Worm (Caenorhabditis elegans): Measurements from ENCODE around the gene srv-7.
A peak's percentile ranks its signal among the peaks of the same experiment; 100 is the strongest.

The srv-7 gene

ce11 chrX:5653813-5654212, 6.0 kb upstream of the srv-7 start, which contains the start of gene T22B7.7 (continued):
- TF ChIP-seq tag-97 (GFP tag; IDR thresholded peaks at IDR 0.05), result no peak
- no peak for TF ChIP-seq ceh-44 (GFP tag; IDR thresholded peaks at IDR 0.05)
- TF ChIP-seq attf-4 (tag; optimal IDR thresholded peaks at IDR 0.05), result no peak
- TF ChIP-seq snpc-1.2 (GFP tag; IDR thresholded peaks at IDR 0.05), result no peak
- TF ChIP-seq ztf-7 (tag; optimal IDR thresholded peaks at IDR 0.05), result no peak
- no peak for TF ChIP-seq R02D3.7 (tag; optimal IDR thresholded peaks at IDR 0.05)
- TF ChIP-seq madf-9 (GFP tag; conservative IDR thresholded peaks at IDR 0.05), result no peak
- TF ChIP-seq dmd-8 (GFP tag; IDR thresholded peaks at IDR 0.05), result no peak
- no peak for TF ChIP-seq ceh-32 (tag; optimal IDR thresholded peaks at IDR 0.05; ENCODE audit: poor library complexity)
- TF ChIP-seq pqm-1 (tag; optimal IDR thresholded peaks at IDR 0.05), result peak; percentile 42
- TF ChIP-seq lin-1 (GFP tag; IDR thresholded peaks at IDR 0.05), result no peak
- no peak for TF ChIP-seq duxl-1 (tag; optimal IDR thresholded peaks at IDR 0.05; ENCODE audit: poor library complexity)
- no peak for TF ChIP-seq daf-19 (GFP tag; conservative IDR thresholded peaks at IDR 0.05)
- no peak for TF ChIP-seq nhr-25 (tag; optimal IDR thresholded peaks at IDR 0.05; ENCODE audit: borderline replicate concordance, insufficient read depth)
- peak in 1 of 2 experiments; percentile 57 for TF ChIP-seq hif-1 (tag; optimal IDR thresholded peaks at IDR 0.05)
- TF ChIP-seq ceh-82 (tag; optimal IDR thresholded peaks at IDR 0.05), result no peak
- no peak for TF ChIP-seq spr-1 (tag; optimal IDR thresholded peaks at IDR 0.05)
- TF ChIP-seq Y5F2A.4 (GFP tag; optimal IDR thresholded peaks at IDR 0.05), result no peak
- no peak for TF ChIP-seq ceh-20 (GFP tag; IDR thresholded peaks at IDR 0.05)
- TF ChIP-seq unc-39 (tag; optimal IDR thresholded peaks at IDR 0.05), result no peak
- no peak for TF ChIP-seq Y105C5A.15 (GFP tag; IDR thresholded peaks at IDR 0.05)
- TF ChIP-seq zip-2 (tag; optimal IDR thresholded peaks at IDR 0.05), result no peak
- TF ChIP-seq aly-2 (tag; optimal IDR thresholded peaks at IDR 0.05), result no peak
- TF ChIP-seq daf-16 (GFP tag; optimal IDR thresholded peaks at IDR 0.05), result peak in 1 of 2 experiments; percentile 97
- peak; percentile 83 for TF ChIP-seq daf-16 (tag; optimal IDR thresholded peaks at IDR 0.05)
- TF ChIP-seq dve-1 (tag; optimal IDR thresholded peaks at IDR 0.05; ENCODE audit: insufficient read depth), result peak; percentile 64
- TF ChIP-seq nhr-77 (tag; optimal IDR thresholded peaks at IDR 0.05), result peak; percentile 3
- TF ChIP-seq nhr-42 (GFP tag; IDR thresholded peaks at IDR 0.05), result no peak
- no peak for TF ChIP-seq lin-29 (GFP tag; IDR thresholded peaks at IDR 0.05)
- TF ChIP-seq dmd-6 (GFP tag; IDR thresholded peaks at IDR 0.05), result peak; percentile 96
- no peak for TF ChIP-seq zfp-2 (tag; optimal IDR thresholded peaks at IDR 0.05)

ce11 chrX:5646951-5647423, 797 bp downstream of the srv-7 start, which contains the start of gene T22B7.3:
T22B7.3 (plus strand) TSS chrX:5647373.
- TF ChIP-seq spr-3 (GFP tag; optimal IDR thresholded peaks at IDR 0.05) (no peak), zip-11 (GFP tag; IDR thresholded peaks at IDR 0.05) (no peak), nhr-48 (tag; optimal IDR thresholded peaks at IDR 0.05) (peak; percentile 61), ztf-11 (tag; optimal IDR thresholded peaks at IDR 0.05) (no peak), php-3 (GFP tag; IDR thresholded peaks at IDR 0.05) (0 out of 2 replicates have a peak, but pooled peaks have one; percentile 33)

- TF ChIP-seq nhr-25 (tag; optimal IDR thresholded peaks at IDR 0.05; ENCODE audit: borderline replicate concordance, insufficient read depth) (no peak), mdl-1 (tag; optimal IDR thresholded peaks at IDR 0.05) (peak; percentile 49 to 87), unc-39 (tag; optimal IDR thresholded peaks at IDR 0.05) (no peak), F49E8.2 (tag; optimal IDR thresholded peaks at IDR 0.05; ENCODE audit: borderline replicate concordance) (no peak), hlh-30 (tag; optimal IDR thresholded peaks at IDR 0.05; ENCODE audit: insufficient read depth) (peak; percentile 94), nhr-28 (tag; optimal IDR thresholded peaks at IDR 0.05) (peak; percentile 51), nhr-48 (tag; optimal IDR thresholded peaks at IDR 0.05) (peak; percentile 76), dmd-6 (GFP tag; IDR thresholded peaks at IDR 0.05) (peak; percentile 44), Y5F2A.4 (GFP tag; optimal IDR thresholded peaks at IDR 0.05) (no peak), spr-1 (tag; optimal IDR thresholded peaks at IDR 0.05) (no peak), hlh-11 (tag; optimal IDR thresholded peaks at IDR 0.05) (peak; percentile 77), aly-2 (tag; optimal IDR thresholded peaks at IDR 0.05) (no peak), unc-62 (GFP tag; optimal IDR thresholded peaks at IDR 0.05 in 1 of 2) (peak in 1 of 2 experiments; percentile 82), unc-62 (tag; optimal IDR thresholded peaks at IDR 0.05) (no peak), jun-1 (tag; optimal IDR thresholded peaks at IDR 0.05) (no peak), ces-1 (GFP tag; optimal IDR thresholded peaks at IDR 0.05) (no peak), zip-11 (GFP tag; IDR thresholded peaks at IDR 0.05) (no peak), mxl-3 (GFP tag; optimal IDR thresholded peaks at IDR 0.05) (peak; percentile 87), zfp-2 (tag; optimal IDR thresholded peaks at IDR 0.05) (no peak)
Measured at ce11 chrX:5645606-5646005, 2.2 kb downstream of the srv-7 start.
